Worm (Caenorhabditis elegans): ENCODE data around the gene Y49F6B.20.

Y49F6B.20 gene

ce11 chrII:3428158-3428704 lies 42.2 kb downstream of the Y49F6B.20 start (continued):
- TF ChIP-seq mdl-1 (tag; optimal IDR thresholded peaks at IDR 0.05) (peak in 1 of 2 experiments; percentile 51), gmeb-1 (tag; optimal IDR thresholded peaks at IDR 0.05) (no peak), sem-4 (tag; optimal IDR thresholded peaks at IDR 0.05) (no peak), nhr-237 (tag; optimal IDR thresholded peaks at IDR 0.05) (no peak), fos-1 (tag; optimal IDR thresholded peaks at IDR 0.05) (no peak), mab-5 (tag; optimal IDR thresholded peaks at IDR 0.05) (no peak), peb-1 (tag; optimal IDR thresholded peaks at IDR 0.05) (no peak), blmp-1 (tag; optimal IDR thresholded peaks at IDR 0.05; ENCODE audit: insufficient read depth) (no peak), nhr-21 (tag; optimal IDR thresholded peaks at IDR 0.05) (no peak), lsy-2 (tag; optimal IDR thresholded peaks at IDR 0.05) (peak in 1 of 2 experiments; percentile 49), C34F6.9 (tag; optimal IDR thresholded peaks at IDR 0.05) (peak; percentile 56), elt-3 (tag; optimal IDR thresholded peaks at IDR 0.05) (no peak), sma-9 (GFP tag; optimal IDR thresholded peaks at IDR 0.05) (no peak), sma-9 (tag; optimal IDR thresholded peaks at IDR 0.05) (no peak), unc-62 (GFP tag; optimal IDR thresholded peaks at IDR 0.05) (no peak)

- TF ChIP-seq dmd-4 (tag; optimal IDR thresholded peaks at IDR 0.05) (no peak), nhr-12 (tag; optimal IDR thresholded peaks at IDR 0.05) (no peak), snpc-4 (tag; optimal IDR thresholded peaks at IDR 0.05) (no peak), alr-1 (tag; optimal IDR thresholded peaks at IDR 0.05) (no peak), unc-62 (GFP tag; optimal IDR thresholded peaks at IDR 0.05) (no peak), ceh-82 (tag; optimal IDR thresholded peaks at IDR 0.05) (no peak)
Observed at ce11 chrII:3425433-3425832, 45.0 kb downstream of the Y49F6B.20 start, which contains the start of gene nep-11. TSS of gene nep-11 (minus strand) at chrII:3425533.

- TF ChIP-seq nhr-11 (tag; optimal IDR thresholded peaks at IDR 0.05) (no peak), elt-1 (tag; optimal IDR thresholded peaks at IDR 0.05) (no peak), peb-1 (tag; optimal IDR thresholded peaks at IDR 0.05) (no peak), ceh-82 (tag; optimal IDR thresholded peaks at IDR 0.05) (no peak), lin-11 (tag; optimal IDR thresholded peaks at IDR 0.05) (no peak), ztf-4 (tag; optimal IDR thresholded peaks at IDR 0.05) (no peak), F13H6.1 (tag; optimal IDR thresholded peaks at IDR 0.05) (no peak), ztf-11 (tag; optimal IDR thresholded peaks at IDR 0.05) (no peak), fos-1 (tag; optimal IDR thresholded peaks at IDR 0.05) (no peak), lin-39 (tag; optimal IDR thresholded peaks at IDR 0.05) (no peak), zag-1 (tag; optimal IDR thresholded peaks at IDR 0.05) (no peak), gmeb-1 (tag; optimal IDR thresholded peaks at IDR 0.05) (no peak), alr-1 (tag; optimal IDR thresholded peaks at IDR 0.05) (no peak), nhr-6 (tag; optimal IDR thresholded peaks at IDR 0.05) (no peak), blmp-1 (tag; optimal IDR thresholded peaks at IDR 0.05; ENCODE audit: insufficient read depth) (no peak), ZK546.5 (tag; optimal IDR thresholded peaks at IDR 0.05) (no peak), elt-3 (tag; optimal IDR thresholded peaks at IDR 0.05) (no peak), Y55F3AM.14 (GFP tag; optimal IDR thresholded peaks at IDR 0.05) (no peak)
Observed at ce11 chrII:3422938-3423337, 47.5 kb downstream of the Y49F6B.20 start.

Data from whole organism, L2 larva.